Fruit fly (Drosophila melanogaster) whole organism, prepupa: Measurements from ENCODE around the gene CG3009.

Experiments
- CG31627 ChIP-seq: fragments of 200-800 bp; sonication (Bioruptor generic); optimal IDR thresholded peaks from 3 replicates; lab custom pipeline; 2016; ENCODE audit warnings: missing biosample characterization, missing genetic modification characterization
- CG8319 ChIP-seq: fragments of 200-800 bp; sonication (Bioruptor generic); optimal IDR thresholded peaks from 3 replicates; lab custom pipeline; 2016; ENCODE audit warnings: missing biosample characterization, missing genetic modification characterization
- Eip75B ChIP-seq: fragments of 200-800 bp; sonication (Bioruptor generic); optimal IDR thresholded peaks from 3 replicates; lab custom pipeline; 2016; ENCODE audit warnings: missing biosample characterization, missing genetic modification characterization
- eg ChIP-seq: fragments of 200-800 bp; sonication (Bioruptor generic); IDR thresholded peaks from 3 replicates; pipeline ENCODE4 v1.3.6; 2022; ENCODE audit warnings: missing biosample characterization, missing genetic modification characterization
- salr ChIP-seq, 2 experiments: fragments of 200-800 bp; sonication (Bioruptor generic); optimal IDR thresholded peaks; 3 replicates each; lab custom pipeline; 2016 to 2018; ENCODE audit warnings: missing biosample characterization in 2 of 2, missing genetic modification characterization in 2 of 2, mild to moderate bottlenecking in 1 of 2

DNA sequence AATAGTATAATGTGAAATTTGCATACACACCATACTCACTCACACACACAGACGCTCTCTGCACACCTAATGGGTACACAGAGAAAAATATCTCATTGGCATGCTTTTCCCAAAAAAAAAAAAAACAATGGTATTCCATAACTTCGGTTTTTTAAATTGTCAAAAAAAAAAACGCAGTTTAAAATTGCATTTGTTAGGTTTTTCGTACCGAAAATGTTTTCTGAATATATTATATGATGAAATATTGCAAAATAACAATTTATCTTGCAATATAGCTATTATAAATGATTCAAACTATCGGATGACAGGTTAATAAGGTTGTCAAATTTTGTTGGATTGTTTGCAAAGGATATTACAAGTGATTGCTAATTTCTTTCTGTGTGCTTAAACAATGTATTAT, 33.3 kb upstream of the CG3009 start:
- TF ChIP-seq salr (GFP tag; optimal IDR thresholded peaks at IDR 0.05; lab: Kevin White, UChicago) (no peak), CG8319 (GFP tag; lab: Kevin White, UChicago) (no peak), CG31627 (no peak), eg (GFP tag; lab: Robert Waterston, UW) (no peak; the same call in 2 of the 3 replicates), Eip75B (peak; percentile 47)
